Worm (Caenorhabditis elegans) whole organism, L4 larva: Measurements from ENCODE around the gene F52D2.5.

Experiments used
- aha-1 ChIP-seq: fragments of 150-350 bp; peaks from one replicate; lab custom pipeline; 2014; ENCODE audit warnings: missing biosample characterization, missing genetic modification characterization
- ces-1 ChIP-seq: fragments of 150-350 bp; sonication (generic microtip); optimal IDR thresholded peaks from 4 replicates; lab custom pipeline; 2014; ENCODE audit warnings: missing biosample characterization, missing genetic modification reagents, missing genetic modification characterization
- dmd-9 ChIP-seq: fragments of 200-800 bp; sonication (Bioruptor generic); IDR thresholded peaks from 2 replicates; pipeline ENCODE4 v1.3.6; 2022; ENCODE audit warnings: missing genetic modification reagents, missing genetic modification characterization, missing compliant biosample characterization
- duxl-1 ChIP-seq: sonication (generic microtip); optimal IDR thresholded peaks from 2 replicates; lab custom pipeline; 2016; ENCODE audit warnings: mild to moderate bottlenecking, missing genetic modification characterization, moderate library complexity, missing compliant biosample characterization; ENCODE audit not compliant: poor library complexity
- nhr-237 ChIP-seq: sonication (generic microtip); optimal IDR thresholded peaks from 2 replicates; lab custom pipeline; 2017; ENCODE audit warnings: missing biosample characterization, missing genetic modification characterization
- nhr-28 ChIP-seq: fragments of 150-350 bp; optimal IDR thresholded peaks from 2 replicates; lab custom pipeline; 2014; ENCODE audit warnings: missing biosample characterization, missing genetic modification characterization
- skn-1 ChIP-seq: fragments of 150-350 bp; optimal IDR thresholded peaks from 2 replicates; lab custom pipeline; 2014; ENCODE audit warnings: missing biosample characterization, missing genetic modification characterization
- tag-97 ChIP-seq: fragments of 200-800 bp; sonication (Bioruptor generic); IDR thresholded peaks from 2 replicates; pipeline ENCODE4 v1.3.6; 2022; ENCODE audit warnings: missing genetic modification characterization, missing compliant biosample characterization

ce11 chrX:1997934-1998333 lies 23.3 kb upstream of the F52D2.5 start, which contains the start of gene Y40A1A.3:
- TF ChIP-seq dmd-9 (no peak), skn-1 (no peak), nhr-237 (tag; lab: Kevin White, UChicago) (no peak), nhr-28 (tag; lab: Kevin White, UChicago) (no peak), duxl-1 (tag; lab: Kevin White, UChicago) (no peak), tag-97 (no peak), ces-1 (no peak), aha-1 (tag; lab: Kevin White, UChicago) (no peak)
